Worm (Caenorhabditis elegans) whole organism, mixed stage, embryonic: ENCODE results near the gene pat-4.
A peak's percentile ranks its signal among the peaks of the same experiment; 100 is the strongest.

Experiments
- M03D4.4 ChIP-seq: sonication (generic microtip); optimal IDR thresholded peaks from 2 replicates; lab custom pipeline; 2017; ENCODE audit warnings: mild to moderate bottlenecking, missing genetic modification characterization, missing compliant biosample characterization
- bed-3 ChIP-seq: fragments of 200-800 bp; sonication (Bioruptor generic); optimal IDR thresholded peaks from 3 replicates; lab custom pipeline; 2018; ENCODE audit warnings: mild to moderate bottlenecking, missing genetic modification characterization, moderate library complexity, missing compliant biosample characterization
- blmp-1 ChIP-seq: fragments of 150-350 bp; optimal IDR thresholded peaks from 2 replicates; lab custom pipeline; 2014; ENCODE audit warnings: missing biosample characterization, missing genetic modification characterization
- ceh-39 ChIP-seq: fragments of 150-350 bp; optimal IDR thresholded peaks from 2 replicates; lab custom pipeline; 2014; ENCODE audit warnings: missing biosample characterization, missing genetic modification characterization
- ceh-43 ChIP-seq: fragments of 200-800 bp; sonication (Bioruptor generic); optimal IDR thresholded peaks from 2 replicates; lab custom pipeline; 2018; ENCODE audit warnings: mild to moderate bottlenecking, missing genetic modification characterization, moderate library complexity, missing compliant biosample characterization
- ceh-83 ChIP-seq: fragments of 200-800 bp; sonication (Bioruptor generic); optimal IDR thresholded peaks from 2 replicates; lab custom pipeline; 2018; ENCODE audit warnings: mild to moderate bottlenecking, missing genetic modification characterization, missing compliant biosample characterization
- ces-1 ChIP-seq: fragments of 150-350 bp; optimal IDR thresholded peaks from 2 replicates; lab custom pipeline; 2014; ENCODE audit warnings: missing biosample characterization, missing genetic modification reagents, missing genetic modification characterization
- drap-1 ChIP-seq: fragments of 200-800 bp; sonication (Bioruptor generic); optimal IDR thresholded peaks from 3 replicates; lab custom pipeline; 2018; ENCODE audit warnings: mild to moderate bottlenecking, missing genetic modification characterization, missing compliant biosample characterization
- elt-1 ChIP-seq: sonication (generic microtip); optimal IDR thresholded peaks from 2 replicates; lab custom pipeline; 2017; ENCODE audit warnings: missing genetic modification characterization, mild to moderate bottlenecking, missing compliant biosample characterization, antibody characterized with exemption, moderate library complexity, borderline replicate concordance; ENCODE audit not compliant: insufficient read depth
- elt-3 ChIP-seq: fragments of 150-350 bp; optimal IDR thresholded peaks from 2 replicates; lab custom pipeline; 2014; ENCODE audit warnings: missing biosample characterization, missing genetic modification characterization
- flh-1 ChIP-seq: fragments of 200-800 bp; sonication (Bioruptor generic); optimal IDR thresholded peaks from 2 replicates; lab custom pipeline; 2018; ENCODE audit warnings: mild to moderate bottlenecking, missing genetic modification characterization, moderate library complexity, missing compliant biosample characterization
- ham-2 ChIP-seq: fragments of 200-800 bp; sonication (Bioruptor generic); optimal IDR thresholded peaks from 2 replicates; lab custom pipeline; 2018; ENCODE audit warnings: mild to moderate bottlenecking, missing genetic modification characterization, missing compliant biosample characterization
- lin-13 ChIP-seq: fragments of 150-350 bp; optimal IDR thresholded peaks from 2 replicates; lab custom pipeline; 2014; ENCODE audit warnings: missing biosample characterization, missing genetic modification characterization
- lin-32 ChIP-seq: fragments of 200-800 bp; sonication (Bioruptor generic); optimal IDR thresholded peaks from 2 replicates; lab custom pipeline; 2018; ENCODE audit warnings: mild to moderate bottlenecking, missing genetic modification characterization, missing compliant biosample characterization
- lsy-2 ChIP-seq: fragments of 150-350 bp; optimal IDR thresholded peaks from 2 replicates; lab custom pipeline; 2014; ENCODE audit warnings: missing biosample characterization, missing genetic modification characterization
- mab-5 ChIP-seq: fragments of 150-350 bp; optimal IDR thresholded peaks from 2 replicates; lab custom pipeline; 2014; ENCODE audit warnings: missing biosample characterization, missing genetic modification characterization
- mep-1 ChIP-seq: fragments of 150-350 bp; optimal IDR thresholded peaks from 2 replicates; lab custom pipeline; 2017; ENCODE audit warnings: missing biosample characterization, missing genetic modification reagents, missing genetic modification characterization, inconsistent platforms
- mls-2 ChIP-seq: sonication (generic microtip); optimal IDR thresholded peaks from 2 replicates; lab custom pipeline; 2016; ENCODE audit warnings: mild to moderate bottlenecking, missing genetic modification characterization, moderate library complexity, missing compliant biosample characterization
- nhr-12 ChIP-seq: fragments of 150-350 bp; optimal IDR thresholded peaks from 2 replicates; lab custom pipeline; 2014; ENCODE audit warnings: missing biosample characterization, missing genetic modification characterization
- nhr-2 ChIP-seq: fragments of 150-350 bp; optimal IDR thresholded peaks from 2 replicates; lab custom pipeline; 2014; ENCODE audit warnings: missing biosample characterization, missing genetic modification characterization
- nhr-237 ChIP-seq: fragments of 150-350 bp; optimal IDR thresholded peaks from 2 replicates; lab custom pipeline; 2014; ENCODE audit warnings: missing biosample characterization, missing genetic modification characterization
- nhr-28 ChIP-seq: fragments of 150-350 bp; optimal IDR thresholded peaks from 2 replicates; lab custom pipeline; 2014; ENCODE audit warnings: missing biosample characterization, missing genetic modification characterization
- nhr-76 ChIP-seq: sonication (generic microtip); optimal IDR thresholded peaks from 2 replicates; lab custom pipeline; 2017; ENCODE audit warnings: missing biosample characterization, missing genetic modification characterization
- pha-4 ChIP-seq: fragments of 150-350 bp; optimal IDR thresholded peaks from 2 replicates; lab custom pipeline; 2018; ENCODE audit warnings: missing biosample characterization, missing genetic modification reagents, missing genetic modification characterization
- snpc-4 ChIP-seq: fragments of 150-350 bp; optimal IDR thresholded peaks from 2 replicates; lab custom pipeline; 2014; ENCODE audit warnings: missing biosample characterization, missing genetic modification characterization
- sptf-1 ChIP-seq: sonication (generic microtip); optimal IDR thresholded peaks from 2 replicates; lab custom pipeline; 2017; ENCODE audit warnings: mild to moderate bottlenecking, missing genetic modification characterization, moderate library complexity, missing compliant biosample characterization
- tbx-8 ChIP-seq: fragments of 200-800 bp; sonication (Bioruptor generic); optimal IDR thresholded peaks from 2 replicates; lab custom pipeline; 2018; ENCODE audit warnings: mild to moderate bottlenecking, missing genetic modification characterization, moderate library complexity, missing compliant biosample characterization
- unc-120 ChIP-seq: sonication (generic microtip); optimal IDR thresholded peaks from 2 replicates; lab custom pipeline; 2017; ENCODE audit warnings: missing genetic modification characterization, missing compliant biosample characterization; ENCODE audit not compliant: poor library complexity, severe bottlenecking
- unc-39 ChIP-seq: fragments of 150-350 bp; optimal IDR thresholded peaks from 2 replicates; lab custom pipeline; 2014; ENCODE audit warnings: missing biosample characterization, missing genetic modification characterization
- unc-62 ChIP-seq: fragments of 150-350 bp; optimal IDR thresholded peaks from 2 replicates; lab custom pipeline; 2014; ENCODE audit warnings: missing biosample characterization, missing genetic modification reagents, missing genetic modification characterization
- zip-8 ChIP-seq: fragments of 150-350 bp; optimal IDR thresholded peaks from 2 replicates; lab custom pipeline; 2014; ENCODE audit warnings: missing biosample characterization, missing genetic modification characterization
- ztf-11 ChIP-seq: fragments of 150-350 bp; optimal IDR thresholded peaks from 2 replicates; lab custom pipeline; 2014; ENCODE audit warnings: missing biosample characterization, missing genetic modification characterization

pat-4 gene

ce11 chrIII:94759-95330 is at the start of gene pat-4:
Gene pat-4 (minus strand): TSS chrIII:94809.
- TF ChIP-seq mls-2 (peak; percentile 36), ceh-83 (GFP tag; lab: Kevin White, UChicago) (no peak), mep-1 (tag; lab: Kevin White, UChicago) (peak; percentile 9), blmp-1 (no peak), lin-32 (GFP tag; lab: Kevin White, UChicago) (no peak), unc-120 (tag; lab: Kevin White, UChicago) (no peak), unc-39 (tag; lab: Kevin White, UChicago) (no peak), ces-1 (GFP tag; lab: Kevin White, UChicago) (peak; percentile 13), sptf-1 (peak; percentile 45), tbx-8 (no peak), pha-4 (tag; lab: Kevin White, UChicago) (peak; percentile 75), ham-2 (GFP tag; lab: Kevin White, UChicago) (peak; percentile 57)

- no peak for TF ChIP-seq elt-3 (tag; lab: Kevin White, UChicago)
- no peak for TF ChIP-seq nhr-12 (tag; lab: Kevin White, UChicago)
- no peak for TF ChIP-seq flh-1 (GFP tag; lab: Kevin White, UChicago)
- no peak for TF ChIP-seq mab-5 (tag; lab: Kevin White, UChicago)
- TF ChIP-seq ceh-43 (GFP tag; lab: Kevin White, UChicago): no peak
- no peak for TF ChIP-seq nhr-237
- no peak for TF ChIP-seq nhr-2
- no peak for TF ChIP-seq tbx-8
- no peak for TF ChIP-seq elt-1
- TF ChIP-seq mls-2: no peak
- no peak for TF ChIP-seq snpc-4
Measured at ce11 chrIII:143121-143520, 48.5 kb upstream of the pat-4 start, which contains the start of gene fbxb-82. Gene fbxb-82 (minus strand): TSS chrIII:143221.

- no peak for TF ChIP-seq nhr-28 (tag; lab: Kevin White, UChicago)
- no peak for TF ChIP-seq lin-32 (GFP tag; lab: Kevin White, UChicago)
- TF ChIP-seq unc-62: no peak
- no peak for TF ChIP-seq nhr-76 (tag; lab: Kevin White, UChicago)
- no peak for TF ChIP-seq flh-1 (GFP tag; lab: Kevin White, UChicago)
Measured at ce11 chrIII:140904-141303, 46.3 kb upstream of the pat-4 start, which contains the start of gene fbxb-81. Gene fbxb-81 (minus strand): TSS chrIII:141217.

- TF ChIP-seq bed-3 (GFP tag; lab: Kevin White, UChicago): no peak
- TF ChIP-seq lsy-2 (tag; lab: Kevin White, UChicago): no peak
- no peak for TF ChIP-seq tbx-8
- no peak for TF ChIP-seq ceh-83 (GFP tag; lab: Kevin White, UChicago)
- TF ChIP-seq nhr-2: no peak
- TF ChIP-seq nhr-76 (tag; lab: Kevin White, UChicago): no peak
- no peak for TF ChIP-seq mab-5 (tag; lab: Kevin White, UChicago)
- no peak for TF ChIP-seq sptf-1
- TF ChIP-seq blmp-1: no peak
- no peak for TF ChIP-seq M03D4.4 (tag; lab: Kevin White, UChicago)
- TF ChIP-seq nhr-12 (tag; lab: Kevin White, UChicago): no peak
- no peak for TF ChIP-seq mep-1 (tag; lab: Kevin White, UChicago)
- TF ChIP-seq drap-1 (GFP tag; lab: Kevin White, UChicago): no peak
- no peak for TF ChIP-seq lin-32 (GFP tag; lab: Kevin White, UChicago)
- no peak for TF ChIP-seq flh-1 (GFP tag; lab: Kevin White, UChicago)
- TF ChIP-seq unc-62: no peak
Measured at ce11 chrIII:134194-134593, 39.6 kb upstream of the pat-4 start, which contains the start of gene pals-25. Gene pals-25 (plus strand): TSS chrIII:134494.

ce11 chrIII:132118-132517 is 37.5 kb upstream of the pat-4 start, which contains the start of gene pals-22:
Gene pals-22 (plus strand): TSS chrIII:132418.
- TF ChIP-seq pha-4 (tag; lab: Kevin White, UChicago): no peak
- TF ChIP-seq ztf-11 (tag; lab: Kevin White, UChicago): no peak
- no peak for TF ChIP-seq mls-2
- TF ChIP-seq lin-32 (GFP tag; lab: Kevin White, UChicago): no peak
- no peak for TF ChIP-seq ham-2 (GFP tag; lab: Kevin White, UChicago)
- no peak for TF ChIP-seq nhr-76 (tag; lab: Kevin White, UChicago)
- TF ChIP-seq ceh-43 (GFP tag; lab: Kevin White, UChicago): no peak
- no peak for TF ChIP-seq ceh-39 (tag; lab: Kevin White, UChicago)
- no peak for TF ChIP-seq drap-1 (GFP tag; lab: Kevin White, UChicago)
- no peak for TF ChIP-seq mep-1 (tag; lab: Kevin White, UChicago)
- no peak for TF ChIP-seq ces-1 (GFP tag; lab: Kevin White, UChicago)
- TF ChIP-seq unc-120 (tag; lab: Kevin White, UChicago): no peak
- no peak for TF ChIP-seq bed-3 (GFP tag; lab: Kevin White, UChicago)
- TF ChIP-seq nhr-28 (tag; lab: Kevin White, UChicago): no peak
- TF ChIP-seq nhr-12 (tag; lab: Kevin White, UChicago): no peak
- TF ChIP-seq flh-1 (GFP tag; lab: Kevin White, UChicago): no peak
- no peak for TF ChIP-seq lin-13 (tag; lab: Kevin White, UChicago)
- TF ChIP-seq nhr-2: no peak
- TF ChIP-seq zip-8: no peak
- TF ChIP-seq lsy-2 (tag; lab: Kevin White, UChicago): no peak
